Fruit fly (Drosophila melanogaster) whole organism, embryonic: ENCODE data around the gene CG3337.

Experiments
- Abd-B ChIP-seq: fragments of 200-800 bp; sonication (Bioruptor generic); optimal IDR thresholded peaks from 2 replicates; lab custom pipeline; 2018; ENCODE audit warnings: missing biosample characterization, mild to moderate bottlenecking, missing genetic modification characterization, moderate library complexity
- Antp ChIP-seq: fragments of 200-800 bp; sonication (Bioruptor generic); optimal IDR thresholded peaks from 3 replicates; lab custom pipeline; 2016; ENCODE audit warnings: missing biosample characterization, missing genetic modification characterization
- Asciz ChIP-seq: fragments of 200-800 bp; sonication (Bioruptor generic); optimal IDR thresholded peaks from 2 replicates; lab custom pipeline; 2017; ENCODE audit warnings: missing biosample characterization, mild to moderate bottlenecking, missing genetic modification characterization, missing genetic modification reagents
- B-H1 ChIP-seq: fragments of 200-800 bp; sonication (Bioruptor generic); IDR thresholded peaks from 3 replicates; pipeline ENCODE4 v1.3.6; 2022; ENCODE audit warnings: missing biosample characterization, missing genetic modification characterization
- Bteb2 ChIP-seq: fragments of 200-800 bp; sonication (Bioruptor generic); optimal IDR thresholded peaks from 2 replicates; lab custom pipeline; 2016; ENCODE audit warnings: missing biosample characterization, missing genetic modification characterization
- CG10274 ChIP-seq: fragments of 200-800 bp; sonication (Bioruptor generic); optimal IDR thresholded peaks from 3 replicates; lab custom pipeline; 2017; ENCODE audit warnings: missing biosample characterization, mild to moderate bottlenecking, missing genetic modification characterization
- CG10543 ChIP-seq: fragments of 200-800 bp; sonication (Bioruptor generic); optimal IDR thresholded peaks from 3 replicates; lab custom pipeline; 2017; ENCODE audit warnings: missing biosample characterization, mild to moderate bottlenecking, missing genetic modification characterization, moderate library complexity
- CG11093 ChIP-seq: fragments of 200-800 bp; sonication (Bioruptor generic); IDR thresholded peaks from 3 replicates; pipeline ENCODE4 v1.3.6; 2022; ENCODE audit warnings: missing biosample characterization, missing genetic modification characterization
- CG11696 ChIP-seq: fragments of 200-800 bp; sonication (Bioruptor generic); IDR thresholded peaks from 2 replicates; pipeline ENCODE4 v1.3.6; 2022; ENCODE audit warnings: missing biosample characterization, missing genetic modification characterization
- CG12744 ChIP-seq: fragments of 200-800 bp; sonication (Bioruptor generic); optimal IDR thresholded peaks from 2 replicates; lab custom pipeline; 2016; ENCODE audit warnings: missing biosample characterization, missing genetic modification characterization
- CG13775 ChIP-seq: fragments of 200-800 bp; sonication (Bioruptor generic); optimal IDR thresholded peaks from 3 replicates; lab custom pipeline; 2017; ENCODE audit warnings: missing biosample characterization, mild to moderate bottlenecking, missing genetic modification characterization
- CG15479 ChIP-seq: fragments of 200-800 bp; sonication (Bioruptor generic); optimal IDR thresholded peaks from 3 replicates; lab custom pipeline; 2019; ENCODE audit warnings: missing biosample characterization, mild to moderate bottlenecking, missing genetic modification characterization, moderate library complexity
- CG30403 ChIP-seq: fragments of 200-800 bp; sonication (Bioruptor generic); optimal IDR thresholded peaks from 3 replicates; lab custom pipeline; 2016; ENCODE audit warnings: missing biosample characterization, missing genetic modification characterization
- CG31365 ChIP-seq: fragments of 200-800 bp; sonication (Bioruptor generic); optimal IDR thresholded peaks from 2 replicates; lab custom pipeline; 2018; ENCODE audit warnings: missing biosample characterization, mild to moderate bottlenecking, missing genetic modification characterization
- CG3163 ChIP-seq: fragments of 200-800 bp; sonication (Bioruptor generic); optimal IDR thresholded peaks from 3 replicates; lab custom pipeline; 2016; ENCODE audit warnings: missing biosample characterization, missing genetic modification characterization
- CG4328 ChIP-seq: fragments of 200-800 bp; sonication (Bioruptor generic); optimal IDR thresholded peaks from 3 replicates; lab custom pipeline; 2017; ENCODE audit warnings: missing biosample characterization, missing genetic modification reagents, missing genetic modification characterization
- CG5180 ChIP-seq: fragments of 200-800 bp; sonication (Bioruptor generic); optimal IDR thresholded peaks from 3 replicates; lab custom pipeline; 2017; ENCODE audit warnings: missing biosample characterization, missing genetic modification characterization, mild to moderate bottlenecking, moderate library complexity, missing genetic modification reagents
- CG6813 ChIP-seq: fragments of 200-800 bp; sonication (Bioruptor generic); optimal IDR thresholded peaks from 2 replicates; lab custom pipeline; 2017; ENCODE audit warnings: missing biosample characterization, missing genetic modification characterization, mild to moderate bottlenecking, moderate library complexity, missing genetic modification reagents
- CG7556 ChIP-seq: fragments of 200-800 bp; sonication (Bioruptor generic); optimal IDR thresholded peaks from 2 replicates; lab custom pipeline; 2017; ENCODE audit warnings: missing biosample characterization, mild to moderate bottlenecking, missing genetic modification characterization
- CG7963 ChIP-seq: fragments of 200-800 bp; sonication (Bioruptor generic); IDR thresholded peaks from 3 replicates; pipeline ENCODE4 v1.3.6; 2022; ENCODE audit warnings: missing biosample characterization, missing genetic modification characterization; ENCODE audit not compliant: partially characterized antibody
- CG8388 ChIP-seq: fragments of 200-800 bp; sonication (Bioruptor generic); optimal IDR thresholded peaks from 2 replicates; lab custom pipeline; 2019; ENCODE audit warnings: missing biosample characterization, mild to moderate bottlenecking, missing genetic modification characterization, moderate library complexity
- CG9727 ChIP-seq: fragments of 200-800 bp; sonication (Bioruptor generic); optimal IDR thresholded peaks from 3 replicates; lab custom pipeline; 2017; ENCODE audit warnings: missing biosample characterization, mild to moderate bottlenecking, missing genetic modification characterization
- D19A ChIP-seq: fragments of 200-800 bp; optimal IDR thresholded peaks from 3 replicates; lab custom pipeline; 2019; ENCODE audit warnings: missing biosample characterization, mild to moderate bottlenecking, missing genetic modification characterization, moderate library complexity
- Dip2 ChIP-seq: fragments of 200-800 bp; sonication (Bioruptor generic); IDR thresholded peaks from 2 replicates; pipeline ENCODE4 v1.3.6; 2022; ENCODE audit warnings: missing biosample characterization, missing genetic modification characterization
- Dref ChIP-seq: fragments of 200-800 bp; sonication (Bioruptor generic); IDR thresholded peaks from 2 replicates; pipeline ENCODE4 v1.3.6; 2022; ENCODE audit warnings: missing biosample characterization, missing genetic modification characterization
- E2f1 ChIP-seq: fragments of 200-800 bp; sonication (Bioruptor generic); IDR thresholded peaks from 2 replicates; pipeline ENCODE4 v1.3.6; 2022; ENCODE audit warnings: missing biosample characterization, missing genetic modification characterization
- HLH3B ChIP-seq: fragments of 200-800 bp; sonication (Bioruptor generic); IDR thresholded peaks from 2 replicates; pipeline ENCODE4 v1.3.6; 2022; ENCODE audit warnings: missing biosample characterization, missing genetic modification characterization
- HLH54F ChIP-seq: fragments of 200-800 bp; sonication (Bioruptor generic); optimal IDR thresholded peaks from 3 replicates; lab custom pipeline; 2016; ENCODE audit warnings: missing biosample characterization, missing genetic modification characterization
- Hr39 ChIP-seq: fragments of >200 bp; optimal IDR thresholded peaks from 2 replicates; lab custom pipeline; 2017
- Med ChIP-seq: fragments of 200-800 bp; sonication (Bioruptor generic); peaks from one replicate; lab custom pipeline; 2016; ENCODE audit warnings: missing biosample characterization, missing genetic modification characterization, mild to moderate bottlenecking, inconsistent platforms, moderate library complexity
- Myb ChIP-seq: fragments of 200-800 bp; sonication (Bioruptor generic); optimal IDR thresholded peaks from 2 replicates; lab custom pipeline; 2016; ENCODE audit warnings: missing biosample characterization, missing genetic modification characterization
- Side ChIP-seq: fragments of 200-800 bp; sonication (Bioruptor generic); optimal IDR thresholded peaks from 2 replicates; lab custom pipeline; 2016; ENCODE audit warnings: missing biosample characterization, missing genetic modification characterization
- Sin3A ChIP-seq: fragments of >200 bp; optimal IDR thresholded peaks from 2 replicates; lab custom pipeline; 2018
- Sox100B ChIP-seq: fragments of 200-800 bp; sonication (Bioruptor generic); optimal IDR thresholded peaks from 3 replicates; lab custom pipeline; 2018; ENCODE audit warnings: missing biosample characterization, mild to moderate bottlenecking, missing genetic modification characterization
- Stat92E ChIP-seq, 3 experiments: fragments of >200 bp in 2 of 3; fragments of 200-800 bp in 1 of 3; sonication (Bioruptor generic) in 1 of 3; optimal IDR thresholded peaks; 2 replicates each; lab custom pipeline; 2017 to 2019; ENCODE audit warnings: missing biosample characterization in 3 of 3, missing genetic modification characterization in 3 of 3, mild to moderate bottlenecking in 1 of 3, moderate library complexity in 1 of 3
- abd-A ChIP-seq: fragments of 200-800 bp; sonication (Bioruptor generic); optimal IDR thresholded peaks from 3 replicates; lab custom pipeline; 2019; ENCODE audit warnings: missing biosample characterization, mild to moderate bottlenecking, missing genetic modification characterization, moderate library complexity
- ase ChIP-seq: fragments of 200-800 bp; sonication (Bioruptor generic); IDR thresholded peaks from 3 replicates; pipeline ENCODE4 v1.3.6; 2022; ENCODE audit warnings: missing biosample characterization, missing genetic modification characterization
- corto ChIP-seq: fragments of 200-800 bp; sonication (Bioruptor generic); optimal IDR thresholded peaks from 2 replicates; lab custom pipeline; 2016; ENCODE audit warnings: missing biosample characterization, mild to moderate bottlenecking, missing genetic modification characterization, moderate library complexity
- crol ChIP-seq: fragments of 200-800 bp; sonication (Bioruptor generic); IDR thresholded peaks from 2 replicates; pipeline ENCODE4 v1.3.6; 2022; ENCODE audit warnings: missing biosample characterization, missing genetic modification characterization
- dimm ChIP-seq: fragments of 200-800 bp; sonication (Bioruptor generic); IDR thresholded peaks from 2 replicates; pipeline ENCODE4 v1.3.6; 2022; ENCODE audit warnings: missing biosample characterization, missing genetic modification characterization
- dysf ChIP-seq: fragments of 200-800 bp; sonication (Bioruptor generic); IDR thresholded peaks from 3 replicates; pipeline ENCODE4 v1.3.6; 2022; ENCODE audit warnings: missing biosample characterization, missing genetic modification characterization
- fd102C ChIP-seq: fragments of 200-800 bp; sonication (Bioruptor generic); optimal IDR thresholded peaks from 2 replicates; lab custom pipeline; 2018; ENCODE audit warnings: missing biosample characterization, mild to moderate bottlenecking, missing genetic modification characterization, moderate library complexity
- fru ChIP-seq: fragments of >200 bp; optimal IDR thresholded peaks from 2 replicates; lab custom pipeline; 2017
- gce ChIP-seq: fragments of 200-800 bp; sonication (Bioruptor generic); IDR thresholded peaks from 3 replicates; pipeline ENCODE4 v1.3.6; 2022; ENCODE audit warnings: missing biosample characterization, missing genetic modification characterization
- gcm ChIP-seq: fragments of 200-800 bp; sonication (Bioruptor generic); optimal IDR thresholded peaks from 2 replicates; lab custom pipeline; 2019; ENCODE audit warnings: missing biosample characterization, mild to moderate bottlenecking, missing genetic modification characterization, moderate library complexity
- insv ChIP-seq, 2 experiments: fragments of 200-800 bp; sonication (Bioruptor generic); optimal IDR thresholded peaks; 3 replicates each; lab custom pipeline; 2016 to 2018; ENCODE audit warnings: missing biosample characterization in 2 of 2, missing genetic modification characterization in 2 of 2
- pros ChIP-seq: fragments of 200-800 bp; sonication (Bioruptor generic); optimal IDR thresholded peaks from 3 replicates; lab custom pipeline; 2019; ENCODE audit warnings: missing biosample characterization, mild to moderate bottlenecking, missing genetic modification characterization, moderate library complexity
- pum ChIP-seq: fragments of 200-800 bp; sonication (Bioruptor generic); optimal IDR thresholded peaks from 2 replicates; lab custom pipeline; 2016; ENCODE audit warnings: missing biosample characterization, missing genetic modification characterization
- rib ChIP-seq: fragments of 200-800 bp; sonication (Bioruptor generic); IDR thresholded peaks from 2 replicates; pipeline ENCODE4 v1.3.6; 2022; ENCODE audit warnings: missing biosample characterization, missing genetic modification characterization
- sc ChIP-seq, 3 experiments: fragments of >200 bp in 2 of 3; fragments of 200-800 bp in 1 of 3; sonication (Bioruptor generic) in 1 of 3; optimal IDR thresholded peaks; 2 replicates in 2 of 3; 3 replicates in 1 of 3; lab custom pipeline; 2017; ENCODE audit warnings: mild to moderate bottlenecking in 1 of 3, missing biosample characterization in 1 of 3, missing genetic modification characterization in 1 of 3, missing genetic modification reagents in 1 of 3
- tll ChIP-seq, 2 experiments: fragments of 200-800 bp in 1 of 2; fragments of >200 bp in 1 of 2; sonication (Bioruptor generic) in 1 of 2; optimal IDR thresholded peaks; 2 replicates each; lab custom pipeline; 2017 to 2019; ENCODE audit warnings: missing biosample characterization in 2 of 2, missing genetic modification characterization in 2 of 2, mild to moderate bottlenecking in 1 of 2, moderate library complexity in 1 of 2
- ttk ChIP-seq: fragments of 200-800 bp; sonication (Bioruptor generic); IDR thresholded peaks from 2 replicates; pipeline ENCODE4 v2.1.2; 2022; ENCODE audit warnings: missing biosample characterization, missing genetic modification characterization

Gene CG3337

dm6 chr3R:21193742-21194141 is 29.6 kb downstream of the CG3337 start (continued):
- no peak for TF ChIP-seq HLH54F
- TF ChIP-seq E2f1 (GFP tag; lab: Robert Waterston, UW), result no peak
- no peak for TF ChIP-seq corto (GFP tag; lab: Kevin White, UChicago)
- TF ChIP-seq Med (GFP tag; lab: Kevin White, UChicago), result peak; percentile 80
- TF ChIP-seq Sin3A (lab: Kevin White, UChicago), result no peak
- TF ChIP-seq CG8388 (GFP tag; lab: Kevin White, UChicago), result no peak
- TF ChIP-seq fd102C (GFP tag; lab: Kevin White, UChicago), result peak; percentile 39
- TF ChIP-seq CG11696 (GFP tag; lab: Robert Waterston, UW), result no peak
- no peak for TF ChIP-seq D19A (tag; lab: Kevin White, UChicago)
- TF ChIP-seq dimm, result no peak
- no peak for TF ChIP-seq rib (GFP tag; lab: Robert Waterston, UW)
- TF ChIP-seq CG7556, result no peak
- no peak for TF ChIP-seq Dref (GFP tag; lab: Robert Waterston, UW)
- no peak for TF ChIP-seq abd-A (tag; lab: Kevin White, UChicago)
- TF ChIP-seq CG10274 (GFP tag; lab: Kevin White, UChicago), result no peak
- TF ChIP-seq pros (GFP tag; lab: Kevin White, UChicago), result no peak
- TF ChIP-seq CG9727 (GFP tag; lab: Kevin White, UChicago), result peak; percentile 39
- no peak for TF ChIP-seq ase (GFP tag; lab: Robert Waterston, UW)
- TF ChIP-seq tll (GFP tag; optimal IDR thresholded peaks at IDR 0.05; lab: Kevin White, UChicago), result peak in 1 of 2 experiments; percentile 48
- TF ChIP-seq pum (GFP tag; lab: Kevin White, UChicago), result no peak
- no peak for TF ChIP-seq gcm
- TF ChIP-seq Hr39, result no peak
- no peak for TF ChIP-seq sc (optimal IDR thresholded peaks at IDR 0.05; lab: Kevin White, UChicago)
- TF ChIP-seq sc (GFP tag; optimal IDR thresholded peaks at IDR 0.05; lab: Kevin White, UChicago), result no peak
- TF ChIP-seq B-H1, result no peak
- no peak for TF ChIP-seq CG13775 (GFP tag; lab: Kevin White, UChicago)
- no peak for TF ChIP-seq dysf
- TF ChIP-seq Asciz (GFP tag; lab: Kevin White, UChicago), result peak; percentile 49
- no peak for TF ChIP-seq Antp (GFP tag; lab: Kevin White, UChicago)
- no peak for TF ChIP-seq CG7963 (GFP tag; lab: Robert Waterston, UW)
- no peak for TF ChIP-seq CG30403 (GFP tag; lab: Kevin White, UChicago)
- peak; percentile 74 for TF ChIP-seq CG15479 (GFP tag; lab: Kevin White, UChicago)
- no peak for TF ChIP-seq crol (GFP tag; lab: Robert Waterston, UW)
- TF ChIP-seq HLH3B (GFP tag; lab: Robert Waterston, UW), result no peak
- TF ChIP-seq Abd-B (GFP tag; lab: Kevin White, UChicago), result no peak
- TF ChIP-seq CG10543, result no peak
- no peak for TF ChIP-seq Bteb2 (GFP tag; lab: Kevin White, UChicago)
- no peak for TF ChIP-seq Sox100B (GFP tag; lab: Kevin White, UChicago)
- TF ChIP-seq CG3163 (GFP tag; lab: Kevin White, UChicago), result no peak
- no peak for TF ChIP-seq CG4328
- no peak for TF ChIP-seq ttk (GFP tag; lab: Robert Waterston, UW)
- TF ChIP-seq Side (GFP tag; lab: Kevin White, UChicago), result no peak
- no peak for TF ChIP-seq insv (GFP tag; optimal IDR thresholded peaks at IDR 0.05; lab: Kevin White, UChicago)
- TF ChIP-seq CG5180 (GFP tag; lab: Kevin White, UChicago), result no peak
- peak; percentile 43 for TF ChIP-seq CG6813 (GFP tag; lab: Kevin White, UChicago)
- no peak for TF ChIP-seq CG11093 (GFP tag; lab: Robert Waterston, UW)
- no peak for TF ChIP-seq Stat92E (GFP tag; optimal IDR thresholded peaks at IDR 0.05; lab: Kevin White, UChicago)
- no peak for TF ChIP-seq Myb (GFP tag; lab: Kevin White, UChicago)
- TF ChIP-seq gce (GFP tag; lab: Robert Waterston, UW), result no peak
- no peak for TF ChIP-seq fru (lab: Kevin White, UChicago)
- no peak for TF ChIP-seq Dip2
- no peak for TF ChIP-seq CG31365
- no peak for TF ChIP-seq CG12744 (GFP tag; lab: Kevin White, UChicago)
